Fruit fly (Drosophila melanogaster): ENCODE data around the gene Rab35.
A peak's percentile ranks its signal among the peaks of the same experiment; 100 is the strongest.

DNA sequence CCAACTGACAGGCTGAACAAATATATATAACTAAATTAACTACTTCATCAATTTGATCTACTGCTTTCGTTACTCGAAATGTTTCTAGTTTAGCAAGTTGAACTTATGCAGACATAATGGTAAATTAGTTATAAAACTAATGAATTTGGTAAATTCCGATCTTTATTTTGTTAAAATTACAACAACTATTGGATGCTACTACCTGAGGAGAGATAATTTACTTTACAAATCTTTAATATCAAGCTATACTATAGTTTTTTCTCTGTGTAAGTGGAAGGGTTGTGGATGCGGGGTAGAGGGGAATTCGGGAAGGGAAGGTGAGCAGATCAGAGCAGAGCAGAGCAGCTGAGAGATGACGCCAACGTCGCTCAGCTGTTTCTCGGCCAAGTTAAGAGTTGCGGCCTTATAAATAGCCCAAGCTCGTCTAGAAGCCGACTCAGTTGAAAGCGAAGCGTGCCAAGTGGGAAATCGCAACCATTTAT lies 11.9 kb downstream of the Rab35 start, which contains the start of gene aspr:
- peak; percentile 48 for TF ChIP-seq CG3919 (GFP tag; optimal IDR thresholded peaks at IDR 0.05)
- TF ChIP-seq OdsH (GFP tag; optimal IDR thresholded peaks at IDR 0.05), result no peak
- TF ChIP-seq esn (GFP tag; optimal IDR thresholded peaks at IDR 0.05), result no peak
